Worm (Caenorhabditis elegans): Measurements from ENCODE around the gene lin-1.

lin-1 gene

ce11 chrIV:2300186-2300585 is at the start of gene lin-1:
TSS of gene lin-1 (minus strand) at chrIV:2300286.
- no peak for TF ChIP-seq fkh-6 (tag; optimal IDR thresholded peaks at IDR 0.05)
- no peak for TF ChIP-seq sox-2 (GFP tag; IDR thresholded peaks at IDR 0.05)
- no peak for TF ChIP-seq tbx-7 (tag; optimal IDR thresholded peaks at IDR 0.05)
- no peak for TF ChIP-seq ahr-1 (tag; optimal IDR thresholded peaks at IDR 0.05)

ce11 chrIV:2348862-2349321 is 48.8 kb upstream of the lin-1 start, which contains the start of the genes ppgn-1 and tftc-1:
TSS of gene ppgn-1 (minus strand) at chrIV:2348912.
TSS of gene tftc-1 (plus strand) at chrIV:2349271.
- no peak for TF ChIP-seq ceh-6 (GFP tag; optimal IDR thresholded peaks at IDR 0.05)
- peak; percentile 21 for TF ChIP-seq unc-42 (tag; optimal IDR thresholded peaks at IDR 0.05)
- TF ChIP-seq ceh-48 (tag; optimal IDR thresholded peaks at IDR 0.05) = no peak
- no peak for TF ChIP-seq fax-1 (tag; optimal IDR thresholded peaks at IDR 0.05)

- TF ChIP-seq lin-11 (tag; optimal IDR thresholded peaks at IDR 0.05) = no peak
- no peak for TF ChIP-seq Y22D7AL.16 (tag; optimal IDR thresholded peaks at IDR 0.05)
- TF ChIP-seq ceh-45 (GFP tag; IDR thresholded peaks at IDR 0.05) = no peak
- TF ChIP-seq ceh-6 (GFP tag; optimal IDR thresholded peaks at IDR 0.05) = no peak
- no peak for TF ChIP-seq fkh-6 (tag; optimal IDR thresholded peaks at IDR 0.05)
- no peak for TF ChIP-seq gmeb-2 (tag; optimal IDR thresholded peaks at IDR 0.05)
- no peak for TF ChIP-seq pros-1 (tag; optimal IDR thresholded peaks at IDR 0.05)
- TF ChIP-seq hlh-8 (tag; optimal IDR thresholded peaks at IDR 0.05) = no peak
- TF ChIP-seq nhr-11 (tag; optimal IDR thresholded peaks at IDR 0.05) = no peak
- TF ChIP-seq pha-2 (tag; optimal IDR thresholded peaks at IDR 0.05) = no peak
- TF ChIP-seq syd-9 (tag; optimal IDR thresholded peaks at IDR 0.05) = no peak
- no peak for TF ChIP-seq ceh-31 (tag; optimal IDR thresholded peaks at IDR 0.05)
- TF ChIP-seq nhr-232 (tag; optimal IDR thresholded peaks at IDR 0.05) = no peak
- no peak for TF ChIP-seq ceh-9 (tag; optimal IDR thresholded peaks at IDR 0.05)
- TF ChIP-seq ets-4 (tag; optimal IDR thresholded peaks at IDR 0.05) = no peak
These were observed 33.9 kb upstream of the lin-1 start for ce11 chrIV:2334012-2334411.

- TF ChIP-seq pha-2 (tag; optimal IDR thresholded peaks at IDR 0.05) = no peak
- TF ChIP-seq ceh-45 (GFP tag; IDR thresholded peaks at IDR 0.05) = no peak
- TF ChIP-seq ztf-16 (tag; optimal IDR thresholded peaks at IDR 0.05) = no peak
- TF ChIP-seq unc-3 (GFP tag; conservative IDR thresholded peaks at IDR 0.05) = no peak
- no peak for TF ChIP-seq unc-3 (tag; optimal IDR thresholded peaks at IDR 0.05)
- no peak for TF ChIP-seq ceh-34 (tag; optimal IDR thresholded peaks at IDR 0.05)
- no peak for TF ChIP-seq sdc-2 (tag; optimal IDR thresholded peaks at IDR 0.05)
- no peak for TF ChIP-seq C08G9.2 (tag; optimal IDR thresholded peaks at IDR 0.05)
- TF ChIP-seq K09A11.1 (tag; optimal IDR thresholded peaks at IDR 0.05; ENCODE audit: insufficient read depth) = no peak
- no peak for TF ChIP-seq fkh-10 (GFP tag; optimal IDR thresholded peaks at IDR 0.05)
- TF ChIP-seq elt-4 (tag; optimal IDR thresholded peaks at IDR 0.05) = no peak
- no peak for TF ChIP-seq nhr-11 (tag; optimal IDR thresholded peaks at IDR 0.05)
- TF ChIP-seq pat-9 (tag; optimal IDR thresholded peaks at IDR 0.05) = no peak
- TF ChIP-seq ceh-19 (GFP tag; optimal IDR thresholded peaks at IDR 0.05) = no peak
- TF ChIP-seq madf-2 (tag; optimal IDR thresholded peaks at IDR 0.05) = no peak
- TF ChIP-seq odd-2 (tag; optimal IDR thresholded peaks at IDR 0.05) = no peak
- TF ChIP-seq hlh-30 (tag; optimal IDR thresholded peaks at IDR 0.05; ENCODE audit: insufficient read depth) = no peak
- TF ChIP-seq T23F11.4 (GFP tag; optimal IDR thresholded peaks at IDR 0.05) = no peak
- TF ChIP-seq rnt-1 (tag; optimal IDR thresholded peaks at IDR 0.05) = no peak
- no peak for TF ChIP-seq pha-4 (tag; optimal IDR thresholded peaks at IDR 0.05)
- TF ChIP-seq ceh-31 (tag; optimal IDR thresholded peaks at IDR 0.05) = no peak
These were observed 29.5 kb upstream of the lin-1 start, which contains the start of gene nhr-236 for ce11 chrIV:2329540-2329939. TSS of gene nhr-236 (minus strand) at chrIV:2329640.

Measured in whole organism, late embryonic.